Worm (Caenorhabditis elegans) whole organism, young adult: ENCODE results near the gene R13A1.1.

Experiments
- ama-1 ChIP-seq, 3 experiments: fragments of 150-350 bp in 1 of 3; sonication (generic microtip) in 2 of 3; optimal IDR thresholded peaks; 2 replicates each; lab custom pipeline; 2014 to 2018; ENCODE audit warnings: missing biosample characterization in 2 of 3, missing genetic modification characterization in 2 of 3, missing genetic modification reagents in 2 of 3
- zim-3 ChIP-seq: sonication (generic microtip); optimal IDR thresholded peaks from 2 replicates; lab custom pipeline; 2017; ENCODE audit warnings: mild to moderate bottlenecking, missing genetic modification characterization, moderate library complexity, missing compliant biosample characterization

- no peak for TF ChIP-seq zim-3 (tag; lab: Kevin White, UChicago)
- no peak for TF ChIP-seq ama-1 (optimal IDR thresholded peaks at IDR 0.05; lab: Kevin White, UChicago)
- no peak for TF ChIP-seq ama-1 (GFP tag; optimal IDR thresholded peaks at IDR 0.05; lab: Kevin White, UChicago)
Measured at ce11 chrIV:7173489-7173888, 46.3 kb upstream of the R13A1.1 start, which contains the start of gene str-1.
